Worm (Caenorhabditis elegans) whole organism, young adult: Measurements from ENCODE around the gene K07D4.6.
A peak's percentile ranks its signal among the peaks of the same experiment; 100 is the strongest.

Experiments
- B0035.1 ChIP-seq: sonication (generic microtip); optimal IDR thresholded peaks from 2 replicates; lab custom pipeline; 2016; ENCODE audit warnings: missing genetic modification characterization, mild to moderate bottlenecking, missing compliant biosample characterization, missing genotype, missing genetic modification reagents
- B0336.3 ChIP-seq: fragments of 200-800 bp; sonication (Bioruptor generic); IDR thresholded peaks from 2 replicates; pipeline ENCODE4 v1.3.6; 2022; ENCODE audit warnings: missing genetic modification characterization, missing compliant biosample characterization
- F33H1.4 ChIP-seq: fragments of 200-800 bp; sonication (Bioruptor generic); IDR thresholded peaks from 2 replicates; pipeline ENCODE4 v1.3.6; 2022; ENCODE audit warnings: missing genetic modification reagents, missing genetic modification characterization, missing compliant biosample characterization
- F37B4.10 ChIP-seq: fragments of 200-800 bp; sonication (Bioruptor generic); IDR thresholded peaks from 2 replicates; pipeline ENCODE4 v1.3.6; 2022; ENCODE audit warnings: missing genetic modification characterization, missing compliant biosample characterization
- F49E8.2 ChIP-seq: sonication (generic microtip); optimal IDR thresholded peaks from 3 replicates; lab custom pipeline; 2017; ENCODE audit warnings: missing genetic modification characterization, mild to moderate bottlenecking, missing compliant biosample characterization, antibody characterized with exemption, moderate library complexity; ENCODE audit not compliant: insufficient read depth
- F57A8.1 ChIP-seq: fragments of 200-800 bp; sonication (Bioruptor generic); optimal IDR thresholded peaks from 2 replicates; lab custom pipeline; 2018; ENCODE audit warnings: mild to moderate bottlenecking, missing genetic modification characterization, moderate library complexity, missing compliant biosample characterization
- K11D2.4 ChIP-seq: fragments of 200-800 bp; sonication (Bioruptor generic); IDR thresholded peaks from 2 replicates; pipeline ENCODE4 v1.3.6; 2022; ENCODE audit warnings: missing genetic modification reagents, missing genetic modification characterization, missing compliant biosample characterization
- Y53F4B.3 ChIP-seq: fragments of 200-800 bp; sonication (Bioruptor generic); IDR thresholded peaks from 2 replicates; pipeline ENCODE4 v1.3.6; 2022; ENCODE audit warnings: missing genetic modification reagents, missing genetic modification characterization, missing compliant biosample characterization
- Y53G8AR.9 ChIP-seq: fragments of 200-800 bp; sonication (Bioruptor generic); conservative IDR thresholded peaks from 2 replicates; pipeline ENCODE4 v1.3.6; 2022; ENCODE audit warnings: missing genetic modification reagents, missing genetic modification characterization, missing compliant biosample characterization
- Y56A3A.18 ChIP-seq: fragments of 200-800 bp; sonication (Bioruptor generic); IDR thresholded peaks from 2 replicates; pipeline ENCODE4 v1.3.6; 2022; ENCODE audit warnings: missing genetic modification reagents, missing genetic modification characterization, missing compliant biosample characterization
- Y95B8A.8 ChIP-seq: fragments of 200-800 bp; sonication (Bioruptor generic); IDR thresholded peaks from 2 replicates; pipeline ENCODE4 v1.3.6; 2022; ENCODE audit warnings: missing genetic modification reagents, missing genetic modification characterization, missing compliant biosample characterization
- ZK185.1 ChIP-seq: sonication (generic microtip); optimal IDR thresholded peaks from 2 replicates; lab custom pipeline; 2016; ENCODE audit warnings: mild to moderate bottlenecking, missing genetic modification characterization, missing compliant biosample characterization; ENCODE audit not compliant: poor library complexity, severe bottlenecking
- akir-1 ChIP-seq: fragments of 200-800 bp; sonication (Bioruptor generic); optimal IDR thresholded peaks from 2 replicates; lab custom pipeline; 2018; ENCODE audit warnings: mild to moderate bottlenecking, missing genetic modification characterization, moderate library complexity, missing compliant biosample characterization
- aptf-3 ChIP-seq: fragments of 200-800 bp; sonication (Bioruptor generic); IDR thresholded peaks from 2 replicates; pipeline ENCODE4 v1.3.6; 2022; ENCODE audit warnings: missing genetic modification characterization, missing compliant biosample characterization
- attf-6 ChIP-seq: fragments of 200-800 bp; sonication (Bioruptor generic); IDR thresholded peaks from 2 replicates; pipeline ENCODE4 v1.3.6; 2022; ENCODE audit warnings: missing genetic modification reagents, missing genetic modification characterization, missing compliant biosample characterization
- bed-2 ChIP-seq: fragments of 200-800 bp; sonication (Bioruptor generic); IDR thresholded peaks from 2 replicates; pipeline ENCODE4 v1.3.6; 2022; ENCODE audit warnings: missing genetic modification reagents, missing genetic modification characterization, missing compliant biosample characterization
- cebp-1 ChIP-seq, 2 experiments: fragments of 200-800 bp in 1 of 2; sonication (Bioruptor generic) in 1 of 2; sonication (generic microtip) in 1 of 2; IDR thresholded peaks in 1 of 2; optimal IDR thresholded peaks in 1 of 2; 2 replicates each; pipeline versions ENCODE4 v1.3.6 to Lab custom; 2017 to 2022; ENCODE audit warnings: missing compliant biosample characterization in 2 of 2, missing genetic modification characterization in 2 of 2, mild to moderate bottlenecking in 1 of 2, missing genetic modification reagents in 1 of 2, moderate library complexity in 1 of 2
- ceh-100 ChIP-seq: fragments of 200-800 bp; sonication (Bioruptor generic); IDR thresholded peaks from 2 replicates; pipeline ENCODE4 v1.3.6; 2022; ENCODE audit warnings: missing genetic modification reagents, missing genetic modification characterization, missing compliant biosample characterization
- dox-1 ChIP-seq: fragments of 200-800 bp; sonication (Bioruptor generic); IDR thresholded peaks from 2 replicates; pipeline ENCODE4 v1.3.6; 2022; ENCODE audit warnings: missing genetic modification reagents, missing genetic modification characterization, missing compliant biosample characterization
- gei-17 ChIP-seq: fragments of 200-800 bp; sonication (Bioruptor generic); optimal IDR thresholded peaks from 2 replicates; lab custom pipeline; 2018; ENCODE audit warnings: mild to moderate bottlenecking, missing genetic modification characterization, missing compliant biosample characterization
- hsf-1 ChIP-seq: fragments of 200-800 bp; sonication (Bioruptor generic); IDR thresholded peaks from 2 replicates; pipeline ENCODE4 v1.3.6; 2022; ENCODE audit warnings: missing genetic modification reagents, missing genetic modification characterization, missing compliant biosample characterization
- let-526 ChIP-seq: fragments of 200-800 bp; sonication (Bioruptor generic); IDR thresholded peaks from 2 replicates; pipeline ENCODE4 v1.3.6; 2022; ENCODE audit warnings: missing genetic modification reagents, missing genetic modification characterization, missing compliant biosample characterization
- lir-1 ChIP-seq: fragments of 200-800 bp; sonication (Bioruptor generic); conservative IDR thresholded peaks from 2 replicates; pipeline ENCODE4 v1.3.6; 2022; ENCODE audit warnings: missing genetic modification reagents, missing genetic modification characterization, missing compliant biosample characterization
- lsl-1 ChIP-seq: fragments of 200-800 bp; sonication (Bioruptor generic); optimal IDR thresholded peaks from 2 replicates; lab custom pipeline; 2018; ENCODE audit warnings: mild to moderate bottlenecking, missing genetic modification characterization, moderate library complexity, missing compliant biosample characterization
- madf-10 ChIP-seq: sonication (generic microtip); optimal IDR thresholded peaks from 2 replicates; lab custom pipeline; 2016; ENCODE audit warnings: mild to moderate bottlenecking, missing genetic modification characterization, missing compliant biosample characterization
- madf-3 ChIP-seq: fragments of 200-800 bp; sonication (Bioruptor generic); IDR thresholded peaks from 2 replicates; pipeline ENCODE4 v1.3.6; 2022; ENCODE audit warnings: missing genetic modification reagents, missing genetic modification characterization, missing compliant biosample characterization
- madf-6 ChIP-seq: fragments of 200-800 bp; sonication (Bioruptor generic); IDR thresholded peaks from 2 replicates; pipeline ENCODE4 v1.3.6; 2022; ENCODE audit warnings: missing genetic modification reagents, missing genetic modification characterization, missing compliant biosample characterization
- nfya-1 ChIP-seq: sonication (generic microtip); optimal IDR thresholded peaks from 2 replicates; lab custom pipeline; 2017; ENCODE audit warnings: antibody characterized with exemption, missing compliant biosample characterization, missing genetic modification characterization, borderline replicate concordance; ENCODE audit not compliant: insufficient read depth
- nfyb-1 ChIP-seq: fragments of 200-800 bp; sonication (Bioruptor generic); IDR thresholded peaks from 2 replicates; pipeline ENCODE4 v1.3.6; 2022; ENCODE audit warnings: missing genetic modification reagents, missing genetic modification characterization, missing compliant biosample characterization
- nhr-120 ChIP-seq: fragments of 200-800 bp; sonication (Bioruptor generic); IDR thresholded peaks from 2 replicates; pipeline ENCODE4 v1.3.6; 2022; ENCODE audit warnings: missing genetic modification characterization, missing compliant biosample characterization
- nhr-80 ChIP-seq: sonication (generic microtip); optimal IDR thresholded peaks from 2 replicates; lab custom pipeline; 2016; ENCODE audit warnings: missing genetic modification characterization, missing compliant biosample characterization
- nhr-90 ChIP-seq: sonication (generic microtip); optimal IDR thresholded peaks from 2 replicates; lab custom pipeline; 2016; ENCODE audit warnings: missing genotype, mild to moderate bottlenecking, missing genetic modification characterization, missing compliant biosample characterization
- pbrm-1 ChIP-seq: fragments of 200-800 bp; sonication (Bioruptor generic); IDR thresholded peaks from 2 replicates; pipeline ENCODE4 v1.3.6; 2022; ENCODE audit warnings: missing genetic modification reagents, missing genetic modification characterization, missing compliant biosample characterization
- pha-4 ChIP-seq: fragments of 150-350 bp; sonication (generic microtip); optimal IDR thresholded peaks from 2 replicates; lab custom pipeline; 2014; ENCODE audit warnings: missing biosample characterization, missing genetic modification reagents, missing genetic modification characterization
- rec-8 ChIP-seq, 2 experiments: sonication (generic microtip); optimal IDR thresholded peaks; 2 replicates each; lab custom pipeline; 2016; ENCODE audit warnings: mild to moderate bottlenecking in 2 of 2, missing genetic modification characterization in 2 of 2, missing genetic modification reagents in 2 of 2, missing genotype in 2 of 2, missing biosample characterization in 1 of 2, missing compliant biosample characterization in 1 of 2, moderate library complexity in 1 of 2
- sea-2 ChIP-seq: fragments of 200-800 bp; sonication (Bioruptor generic); IDR thresholded peaks from 2 replicates; pipeline ENCODE4 v1.3.6; 2022; ENCODE audit warnings: missing genetic modification characterization, missing compliant biosample characterization
- snpc-1.3 ChIP-seq: sonication (generic microtip); optimal IDR thresholded peaks from 2 replicates; lab custom pipeline; 2017; ENCODE audit warnings: missing genetic modification characterization, mild to moderate bottlenecking, missing compliant biosample characterization, antibody characterized with exemption, moderate library complexity, missing genotype, missing genetic modification reagents; ENCODE audit not compliant: insufficient read depth
- snpc-4 ChIP-seq, 5 experiments: fragments of 150-350 bp in 1 of 5; sonication (generic microtip) in 4 of 5; optimal IDR thresholded peaks; 2 replicates each; lab custom pipeline; 2014 to 2018; ENCODE audit warnings: missing genetic modification characterization in 5 of 5, missing biosample characterization in 3 of 5, antibody characterized with exemption in 2 of 5, mild to moderate bottlenecking in 2 of 5, missing compliant biosample characterization in 2 of 5, missing genotype in 2 of 5, moderate library complexity in 2 of 5, missing genetic modification reagents in 1 of 5
- sptf-2 ChIP-seq: fragments of 200-800 bp; sonication (Bioruptor generic); optimal IDR thresholded peaks from 2 replicates; lab custom pipeline; 2018; ENCODE audit warnings: mild to moderate bottlenecking, missing genetic modification characterization, missing compliant biosample characterization
- tbx-9 ChIP-seq: sonication (generic microtip); optimal IDR thresholded peaks from 2 replicates; lab custom pipeline; 2016; ENCODE audit warnings: borderline replicate concordance, missing genetic modification characterization, inconsistent platforms, missing compliant biosample characterization
- unc-62 ChIP-seq: fragments of 150-350 bp; optimal IDR thresholded peaks from 2 replicates; lab custom pipeline; 2014; ENCODE audit warnings: missing biosample characterization, missing genetic modification reagents, missing genetic modification characterization
- zim-3 ChIP-seq: sonication (generic microtip); optimal IDR thresholded peaks from 2 replicates; lab custom pipeline; 2017; ENCODE audit warnings: mild to moderate bottlenecking, missing genetic modification characterization, moderate library complexity, missing compliant biosample characterization
- ztf-18 ChIP-seq: sonication (generic microtip); optimal IDR thresholded peaks from 2 replicates; lab custom pipeline; 2016; ENCODE audit warnings: missing genotype, mild to moderate bottlenecking, missing genetic modification characterization, missing compliant biosample characterization
- ztf-26 ChIP-seq: sonication (generic microtip); optimal IDR thresholded peaks from 2 replicates; lab custom pipeline; 2017; ENCODE audit warnings: missing genetic modification characterization, missing compliant biosample characterization

The K07D4.6 gene

ce11 chrII:4044349-4044748 is 25.8 kb upstream of the K07D4.6 start, which contains the start of gene rpn-11 (continued):
- no peak for TF ChIP-seq F37B4.10 (GFP tag; lab: Robert Waterston, UW)
- no peak for TF ChIP-seq F57A8.1
- no peak for TF ChIP-seq ZK185.1
- no peak for TF ChIP-seq nfya-1 (tag; lab: Kevin White, UChicago)
- no peak for TF ChIP-seq cebp-1 (GFP tag; IDR thresholded peaks at IDR 0.05; lab: Robert Waterston, UW)
- peak; percentile 83 for TF ChIP-seq cebp-1 (tag; optimal IDR thresholded peaks at IDR 0.05; lab: Kevin White, UChicago)
- TF ChIP-seq let-526 (GFP tag; lab: Robert Waterston, UW): no peak
- TF ChIP-seq nhr-80 (tag; lab: Kevin White, UChicago): peak; percentile 12
- TF ChIP-seq ztf-26 (tag; lab: Kevin White, UChicago): peak; percentile 80
- TF ChIP-seq madf-3: peak; percentile 72; the same call in 1 of the 2 replicates
- TF ChIP-seq snpc-4 (GFP tag; optimal IDR thresholded peaks at IDR 0.05; lab: Kevin White, UChicago): peak; percentile 1
- peak in 3 of 4 experiments; percentile 43 to 68 (median 60) for TF ChIP-seq snpc-4 (tag; optimal IDR thresholded peaks at IDR 0.05; lab: Kevin White, UChicago)

- TF ChIP-seq lsl-1: peak; percentile 47
- no peak for TF ChIP-seq tbx-9 (tag; lab: Kevin White, UChicago)
- TF ChIP-seq snpc-1.3 (tag; lab: Kevin White, UChicago): peak; percentile 16
- TF ChIP-seq madf-10 (tag; lab: Kevin White, UChicago): no peak
- 0 out of 2 replicates have a peak, but pooled peaks have one; percentile 24 for TF ChIP-seq pbrm-1 (GFP tag; lab: Robert Waterston, UW)
- TF ChIP-seq madf-3: peak; percentile 77; the same call in 1 of the 2 replicates
- TF ChIP-seq F49E8.2 (tag; lab: Kevin White, UChicago): peak; percentile 53
- no peak for TF ChIP-seq rec-8 (tag; optimal IDR thresholded peaks at IDR 0.05; lab: Kevin White, UChicago)
- TF ChIP-seq attf-6 (GFP tag; lab: Robert Waterston, UW): peak; percentile 45; the same call in 1 of the 2 replicates
- peak; percentile 36 for TF ChIP-seq F33H1.4
- 0 out of 2 replicates have a peak, but pooled peaks have one; percentile 21 for TF ChIP-seq Y56A3A.18
- peak; percentile 70 for TF ChIP-seq Y95B8A.8 (GFP tag; lab: Robert Waterston, UW)
- TF ChIP-seq B0336.3 (GFP tag; lab: Robert Waterston, UW): peak; percentile 90
- TF ChIP-seq ceh-100 (GFP tag; lab: Robert Waterston, UW): 0 out of 2 replicates have a peak, but pooled peaks have one; percentile 13
- TF ChIP-seq gei-17 (GFP tag; lab: Kevin White, UChicago): no peak
- no peak for TF ChIP-seq zim-3
- no peak for TF ChIP-seq B0035.1
- TF ChIP-seq akir-1 (GFP tag; lab: Kevin White, UChicago): no peak
- no peak for TF ChIP-seq nhr-120 (GFP tag; lab: Robert Waterston, UW)
- TF ChIP-seq Y53G8AR.9 (GFP tag; lab: Robert Waterston, UW): 0 out of 2 replicates have a peak, but pooled peaks have one; percentile 74
- TF ChIP-seq sptf-2 (GFP tag; lab: Kevin White, UChicago): no peak
- TF ChIP-seq aptf-3 (GFP tag; lab: Robert Waterston, UW): peak; percentile 86; the same call in 1 of the 2 replicates
- no peak for TF ChIP-seq pha-4
- peak; percentile 58; the same call in 1 of the 2 replicates for TF ChIP-seq hsf-1 (GFP tag; lab: Robert Waterston, UW)
- no peak for TF ChIP-seq dox-1
- no peak for TF ChIP-seq Y53F4B.3 (GFP tag; lab: Robert Waterston, UW)
- TF ChIP-seq K11D2.4 (GFP tag; lab: Robert Waterston, UW): no peak
- TF ChIP-seq sea-2: no peak
- no peak for TF ChIP-seq nhr-90 (tag; lab: Kevin White, UChicago)
- no peak for TF ChIP-seq unc-62
- TF ChIP-seq ztf-18 (tag; lab: Kevin White, UChicago): no peak
- TF ChIP-seq lir-1: no peak
- TF ChIP-seq madf-6 (GFP tag; lab: Robert Waterston, UW): peak; percentile 81
- no peak for TF ChIP-seq bed-2 (GFP tag; lab: Robert Waterston, UW)
- no peak for TF ChIP-seq nfyb-1 (GFP tag; lab: Robert Waterston, UW)
- TF ChIP-seq nhr-80 (tag; lab: Kevin White, UChicago): no peak
- no peak for TF ChIP-seq cebp-1 (GFP tag; IDR thresholded peaks at IDR 0.05; lab: Robert Waterston, UW)
- TF ChIP-seq cebp-1 (tag; optimal IDR thresholded peaks at IDR 0.05; lab: Kevin White, UChicago): peak; percentile 59
Observed at ce11 chrII:4042696-4043095, 24.2 kb upstream of the K07D4.6 start.
